Worm (Caenorhabditis elegans) whole organism, early embryonic: ENCODE measurements around the gene aars-1.

Source experiments
- B0310.2 ChIP-seq: sonication (generic microtip); optimal IDR thresholded peaks from 2 replicates; lab custom pipeline; 2016; ENCODE audit warnings: mild to moderate bottlenecking, missing genetic modification characterization, missing compliant biosample characterization
- F13C5.2 ChIP-seq: sonication (generic microtip); optimal IDR thresholded peaks from 2 replicates; lab custom pipeline; 2017; ENCODE audit warnings: mild to moderate bottlenecking, missing genetic modification characterization, inconsistent platforms, missing compliant biosample characterization
- aly-1 ChIP-seq: sonication (generic microtip); optimal IDR thresholded peaks from 2 replicates; lab custom pipeline; 2016; ENCODE audit warnings: missing genetic modification characterization, missing compliant biosample characterization
- ama-1 ChIP-seq: fragments of 150-350 bp; optimal IDR thresholded peaks from 2 replicates; lab custom pipeline; 2014
- ceh-13 ChIP-seq: fragments of 200-800 bp; sonication (Bioruptor generic); optimal IDR thresholded peaks from 2 replicates; lab custom pipeline; 2018; ENCODE audit warnings: mild to moderate bottlenecking, missing genetic modification characterization, missing compliant biosample characterization
- ceh-36 ChIP-seq: sonication (generic microtip); optimal IDR thresholded peaks from 2 replicates; lab custom pipeline; 2016; ENCODE audit warnings: missing genetic modification characterization, inconsistent platforms, missing compliant biosample characterization
- ets-7 ChIP-seq: sonication (generic microtip); optimal IDR thresholded peaks from 2 replicates; lab custom pipeline; 2016; ENCODE audit warnings: missing genotype, missing genetic modification characterization, missing compliant biosample characterization
- flt-1 ChIP-seq: fragments of 200-800 bp; sonication (Bioruptor generic); IDR thresholded peaks from 2 replicates; pipeline ENCODE4 v1.3.6; 2022; ENCODE audit warnings: missing genetic modification characterization, missing compliant biosample characterization
- hmbx-1 ChIP-seq: sonication (generic microtip); optimal IDR thresholded peaks from 2 replicates; lab custom pipeline; 2016; ENCODE audit warnings: mild to moderate bottlenecking, missing genetic modification characterization, missing compliant biosample characterization
- hmg-4 ChIP-seq: fragments of 200-800 bp; sonication (Bioruptor generic); optimal IDR thresholded peaks from 2 replicates; lab custom pipeline; 2018; ENCODE audit warnings: mild to moderate bottlenecking, missing genetic modification characterization, missing compliant biosample characterization
- hnd-1 ChIP-seq: sonication (generic microtip); optimal IDR thresholded peaks from 2 replicates; lab custom pipeline; 2016; ENCODE audit warnings: missing genetic modification characterization, missing compliant biosample characterization
- pes-1 ChIP-seq: fragments of 200-800 bp; sonication (Bioruptor generic); IDR thresholded peaks from 2 replicates; pipeline ENCODE4 v1.3.6; 2022; ENCODE audit warnings: missing genetic modification reagents, missing genetic modification characterization, missing compliant biosample characterization
- scrt-1 ChIP-seq: fragments of 200-800 bp; sonication (Bioruptor generic); IDR thresholded peaks from 2 replicates; pipeline ENCODE4 v1.3.6; 2022; ENCODE audit warnings: missing genetic modification characterization, missing compliant biosample characterization
- sea-1 ChIP-seq: fragments of 200-800 bp; sonication (Bioruptor generic); conservative IDR thresholded peaks from 2 replicates; pipeline ENCODE4 v1.3.6; 2022; ENCODE audit warnings: missing genetic modification characterization, missing compliant biosample characterization
- tbx-11 ChIP-seq: fragments of 200-800 bp; sonication (Bioruptor generic); IDR thresholded peaks from 2 replicates; pipeline ENCODE4 v1.3.6; 2022; ENCODE audit warnings: missing genetic modification characterization, missing compliant biosample characterization
- tbx-37 ChIP-seq: fragments of 200-800 bp; sonication (Bioruptor generic); conservative IDR thresholded peaks from 2 replicates; pipeline ENCODE4 v1.3.6; 2022; ENCODE audit warnings: missing genetic modification reagents, missing genetic modification characterization, missing compliant biosample characterization
- tra-4 ChIP-seq: sonication (generic microtip); optimal IDR thresholded peaks from 2 replicates; lab custom pipeline; 2017; ENCODE audit warnings: missing genetic modification characterization, missing compliant biosample characterization

Gene aars-1

ce11 chrII:11455715-11456114 lies 8.6 kb downstream of the aars-1 start:
- TF ChIP-seq B0310.2 (tag; lab: Kevin White, UChicago): no peak
- TF ChIP-seq F13C5.2 (tag; lab: Kevin White, UChicago): no peak
- TF ChIP-seq pes-1: no peak
- TF ChIP-seq sea-1 (GFP tag; lab: Robert Waterston, UW): no peak
- TF ChIP-seq ama-1: no peak
- TF ChIP-seq flt-1: no peak
- TF ChIP-seq tbx-11 (GFP tag; lab: Robert Waterston, UW): no peak
- no peak for TF ChIP-seq hnd-1 (tag; lab: Kevin White, UChicago)
- no peak for TF ChIP-seq tbx-37 (GFP tag; lab: Robert Waterston, UW)
- no peak for TF ChIP-seq ets-7
- TF ChIP-seq ceh-13 (GFP tag; lab: Kevin White, UChicago): no peak

- TF ChIP-seq hmg-4: no peak
- no peak for TF ChIP-seq ceh-36 (tag; lab: Kevin White, UChicago)
- no peak for TF ChIP-seq hnd-1 (tag; lab: Kevin White, UChicago)
- no peak for TF ChIP-seq B0310.2 (tag; lab: Kevin White, UChicago)
- no peak for TF ChIP-seq hmbx-1 (tag; lab: Kevin White, UChicago)
- TF ChIP-seq F13C5.2 (tag; lab: Kevin White, UChicago): no peak
- no peak for TF ChIP-seq flt-1
- no peak for TF ChIP-seq ama-1
- no peak for TF ChIP-seq tbx-11 (GFP tag; lab: Robert Waterston, UW)
- no peak for TF ChIP-seq ets-7
- TF ChIP-seq ceh-13 (GFP tag; lab: Kevin White, UChicago): no peak
- no peak for TF ChIP-seq scrt-1 (GFP tag; lab: Robert Waterston, UW)
- no peak for TF ChIP-seq tbx-37 (GFP tag; lab: Robert Waterston, UW)
- TF ChIP-seq aly-1 (tag; lab: Kevin White, UChicago): no peak
- no peak for TF ChIP-seq pes-1
- TF ChIP-seq sea-1 (GFP tag; lab: Robert Waterston, UW): no peak
- no peak for TF ChIP-seq tra-4 (tag; lab: Kevin White, UChicago)
These were observed 9.2 kb downstream of the aars-1 start for ce11 chrII:11455140-11455539.

- TF ChIP-seq flt-1 (no peak), ceh-13 (GFP tag; lab: Kevin White, UChicago) (no peak), sea-1 (GFP tag; lab: Robert Waterston, UW) (no peak), hmbx-1 (tag; lab: Kevin White, UChicago) (no peak), hnd-1 (tag; lab: Kevin White, UChicago) (no peak), tra-4 (tag; lab: Kevin White, UChicago) (no peak), ama-1 (no peak), ets-7 (no peak), aly-1 (tag; lab: Kevin White, UChicago) (no peak), tbx-11 (GFP tag; lab: Robert Waterston, UW) (no peak), tbx-37 (GFP tag; lab: Robert Waterston, UW) (no peak), hmg-4 (no peak), pes-1 (no peak), B0310.2 (tag; lab: Kevin White, UChicago) (no peak), F13C5.2 (tag; lab: Kevin White, UChicago) (no peak), scrt-1 (GFP tag; lab: Robert Waterston, UW) (no peak), ceh-36 (tag; lab: Kevin White, UChicago) (no peak)
These were observed 10.7 kb downstream of the aars-1 start for ce11 chrII:11453639-11454038.

- TF ChIP-seq sea-1 (GFP tag; lab: Robert Waterston, UW) (no peak), ceh-36 (tag; lab: Kevin White, UChicago) (peak; percentile 62), hnd-1 (tag; lab: Kevin White, UChicago) (no peak), ama-1 (no peak), aly-1 (tag; lab: Kevin White, UChicago) (peak; percentile 73), tbx-11 (GFP tag; lab: Robert Waterston, UW) (no peak), B0310.2 (tag; lab: Kevin White, UChicago) (no peak), ets-7 (no peak), pes-1 (peak; percentile 54; the same call in 1 of the 2 replicates), hmbx-1 (tag; lab: Kevin White, UChicago) (no peak), tra-4 (tag; lab: Kevin White, UChicago) (peak; percentile 30), F13C5.2 (tag; lab: Kevin White, UChicago) (peak; percentile 4), scrt-1 (GFP tag; lab: Robert Waterston, UW) (peak; percentile 48; the same call in 1 of the 2 replicates), tbx-37 (GFP tag; lab: Robert Waterston, UW) (0 out of 2 replicates have a peak, but pooled peaks have one; percentile 8), ceh-13 (GFP tag; lab: Kevin White, UChicago) (no peak), hmg-4 (peak; percentile 55), flt-1 (no peak)
These were observed 11.3 kb downstream of the aars-1 start, which contains the start of gene rsp-1 for ce11 chrII:11453025-11453424. Gene rsp-1, plus strand, starts transcription at chrII:11453362.

- TF ChIP-seq ama-1 (no peak), ceh-36 (tag; lab: Kevin White, UChicago) (no peak), tra-4 (tag; lab: Kevin White, UChicago) (no peak), hmg-4 (no peak), tbx-11 (GFP tag; lab: Robert Waterston, UW) (no peak), ets-7 (no peak), sea-1 (GFP tag; lab: Robert Waterston, UW) (no peak), aly-1 (tag; lab: Kevin White, UChicago) (no peak), pes-1 (no peak), hnd-1 (tag; lab: Kevin White, UChicago) (no peak), F13C5.2 (tag; lab: Kevin White, UChicago) (no peak), B0310.2 (tag; lab: Kevin White, UChicago) (no peak), ceh-13 (GFP tag; lab: Kevin White, UChicago) (no peak), hmbx-1 (tag; lab: Kevin White, UChicago) (no peak), tbx-37 (GFP tag; lab: Robert Waterston, UW) (no peak), flt-1 (no peak), scrt-1 (GFP tag; lab: Robert Waterston, UW) (no peak)
These were observed 11.7 kb downstream of the aars-1 start, which contains the start of gene rsp-2 for ce11 chrII:11452498-11453005. Gene rsp-2, minus strand, starts transcription at chrII:11452955.

ce11 chrII:11451738-11452137 lies 12.6 kb downstream of the aars-1 start:
- TF ChIP-seq ama-1: no peak
- TF ChIP-seq pes-1: no peak
- no peak for TF ChIP-seq aly-1 (tag; lab: Kevin White, UChicago)
- no peak for TF ChIP-seq ceh-13 (GFP tag; lab: Kevin White, UChicago)
- TF ChIP-seq F13C5.2 (tag; lab: Kevin White, UChicago): no peak
- no peak for TF ChIP-seq tbx-37 (GFP tag; lab: Robert Waterston, UW)
- TF ChIP-seq hmbx-1 (tag; lab: Kevin White, UChicago): no peak
- no peak for TF ChIP-seq scrt-1 (GFP tag; lab: Robert Waterston, UW)
- TF ChIP-seq hmg-4: no peak
- no peak for TF ChIP-seq hnd-1 (tag; lab: Kevin White, UChicago)
- no peak for TF ChIP-seq tbx-11 (GFP tag; lab: Robert Waterston, UW)
- no peak for TF ChIP-seq tra-4 (tag; lab: Kevin White, UChicago)
- no peak for TF ChIP-seq ets-7
